Fruit fly (Drosophila melanogaster): ENCODE measurements around the gene CG33509.

DNA sequence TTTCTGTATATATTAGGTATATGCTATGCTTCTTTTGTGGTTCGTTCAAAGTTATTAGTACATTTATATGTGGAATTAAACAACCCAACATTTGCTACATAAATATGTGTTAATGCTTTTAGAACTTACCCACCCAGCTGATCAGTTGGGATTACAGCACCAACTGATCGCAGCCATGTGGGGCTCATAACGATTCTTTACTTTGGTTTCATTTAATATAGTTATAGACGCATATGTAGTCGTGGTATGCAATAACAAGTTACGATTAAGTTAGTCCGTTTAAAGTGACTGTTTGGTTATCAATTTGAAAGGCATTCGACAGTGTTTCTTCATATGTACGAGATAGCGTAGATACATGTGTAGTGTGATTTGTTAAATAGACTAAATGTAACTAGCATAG is 49.5 kb upstream of the CG33509 start:
- no peak for TF ChIP-seq CG8478 (optimal IDR thresholded peaks at IDR 0.05)
- TF ChIP-seq CTCF (optimal IDR thresholded peaks at IDR 0.05): no peak

All from S2 (cell line).